Worm (Caenorhabditis elegans) whole organism, late embryonic: ENCODE data around the gene srh-251.

Experiments
- K02D7.2 ChIP-seq: sonication (generic microtip); optimal IDR thresholded peaks from 2 replicates; lab custom pipeline; 2017; ENCODE audit warnings: mild to moderate bottlenecking, missing genetic modification characterization, missing compliant biosample characterization
- K09A11.1 ChIP-seq: sonication (generic microtip); optimal IDR thresholded peaks from 2 replicates; lab custom pipeline; 2017; ENCODE audit warnings: antibody characterized with exemption, mild to moderate bottlenecking, missing genetic modification characterization, missing compliant biosample characterization; ENCODE audit not compliant: insufficient read depth
- Y22D7AL.16 ChIP-seq: sonication (generic microtip); optimal IDR thresholded peaks from 2 replicates; lab custom pipeline; 2016; ENCODE audit warnings: missing genetic modification characterization, missing compliant biosample characterization
- ahr-1 ChIP-seq: sonication (generic microtip); optimal IDR thresholded peaks from 2 replicates; lab custom pipeline; 2016; ENCODE audit warnings: missing genetic modification characterization, missing compliant biosample characterization
- ama-1 ChIP-seq: fragments of 150-350 bp; optimal IDR thresholded peaks from 2 replicates; lab custom pipeline; 2014
- ceh-14 ChIP-seq: sonication (generic microtip); optimal IDR thresholded peaks from 2 replicates; lab custom pipeline; 2016; ENCODE audit warnings: missing genotype, missing genetic modification characterization, missing compliant biosample characterization
- ceh-18 ChIP-seq: sonication (generic microtip); optimal IDR thresholded peaks from 2 replicates; lab custom pipeline; 2016; ENCODE audit warnings: missing genetic modification characterization, missing compliant biosample characterization
- ceh-24 ChIP-seq: sonication (generic microtip); optimal IDR thresholded peaks from 2 replicates; lab custom pipeline; 2016; ENCODE audit warnings: mild to moderate bottlenecking, missing genetic modification characterization, missing compliant biosample characterization
- ceh-30 ChIP-seq: fragments of 150-350 bp; optimal IDR thresholded peaks from 2 replicates; lab custom pipeline; 2014; ENCODE audit warnings: missing biosample characterization, missing genetic modification characterization
- ceh-31 ChIP-seq: sonication (generic microtip); optimal IDR thresholded peaks from 2 replicates; lab custom pipeline; 2016; ENCODE audit warnings: missing genetic modification characterization, missing compliant biosample characterization
- ceh-34 ChIP-seq: sonication (generic microtip); optimal IDR thresholded peaks from 2 replicates; lab custom pipeline; 2016; ENCODE audit warnings: mild to moderate bottlenecking, missing genetic modification characterization, missing compliant biosample characterization
- ceh-6 ChIP-seq: fragments of 200-800 bp; sonication (Bioruptor generic); optimal IDR thresholded peaks from 2 replicates; lab custom pipeline; 2018; ENCODE audit warnings: mild to moderate bottlenecking, missing genetic modification characterization, missing compliant biosample characterization
- che-1 ChIP-seq: sonication (generic microtip); optimal IDR thresholded peaks from 2 replicates; lab custom pipeline; 2016; ENCODE audit warnings: mild to moderate bottlenecking, missing genetic modification characterization, missing compliant biosample characterization
- dve-1 ChIP-seq: sonication (generic microtip); optimal IDR thresholded peaks from 2 replicates; lab custom pipeline; 2017; ENCODE audit warnings: antibody characterized with exemption, mild to moderate bottlenecking, missing genetic modification characterization, missing compliant biosample characterization
- elt-2 ChIP-seq: sonication (generic microtip); optimal IDR thresholded peaks from 2 replicates; lab custom pipeline; 2016; ENCODE audit warnings: missing genetic modification reagents, missing genetic modification characterization, missing compliant biosample characterization
- fkh-6 ChIP-seq: sonication (generic microtip); optimal IDR thresholded peaks from 2 replicates; lab custom pipeline; 2016; ENCODE audit warnings: missing genetic modification characterization, missing compliant biosample characterization
- hlh-13 ChIP-seq: fragments of 200-800 bp; sonication (Bioruptor generic); optimal IDR thresholded peaks from 2 replicates; lab custom pipeline; 2018; ENCODE audit warnings: mild to moderate bottlenecking, missing genetic modification characterization, missing compliant biosample characterization
- hlh-15 ChIP-seq: sonication (generic microtip); optimal IDR thresholded peaks from 2 replicates; lab custom pipeline; 2016; ENCODE audit warnings: missing genetic modification characterization, missing compliant biosample characterization
- hlh-30 ChIP-seq: sonication (generic microtip); optimal IDR thresholded peaks from 2 replicates; lab custom pipeline; 2017; ENCODE audit warnings: antibody characterized with exemption, missing genetic modification characterization, missing compliant biosample characterization; ENCODE audit not compliant: insufficient read depth
- hlh-8 ChIP-seq: sonication (generic microtip); optimal IDR thresholded peaks from 2 replicates; lab custom pipeline; 2016; ENCODE audit warnings: missing genotype, missing genetic modification characterization, missing compliant biosample characterization
- lim-6 ChIP-seq: sonication (generic microtip); optimal IDR thresholded peaks from 2 replicates; lab custom pipeline; 2016; ENCODE audit warnings: missing genetic modification characterization, missing compliant biosample characterization
- lin-11 ChIP-seq: fragments of 200-800 bp; sonication (Bioruptor generic); optimal IDR thresholded peaks from 2 replicates; lab custom pipeline; 2018; ENCODE audit warnings: mild to moderate bottlenecking, missing genetic modification characterization, missing compliant biosample characterization
- madf-2 ChIP-seq: sonication (generic microtip); optimal IDR thresholded peaks from 2 replicates; lab custom pipeline; 2017; ENCODE audit warnings: missing genetic modification characterization, missing compliant biosample characterization
- nhr-11 ChIP-seq: fragments of 150-350 bp; optimal IDR thresholded peaks from 2 replicates; lab custom pipeline; 2014; ENCODE audit warnings: missing biosample characterization, missing genetic modification characterization
- nhr-232 ChIP-seq: sonication (generic microtip); optimal IDR thresholded peaks from 2 replicates; lab custom pipeline; 2016; ENCODE audit warnings: missing genetic modification characterization, missing compliant biosample characterization
- pag-3 ChIP-seq: sonication (generic microtip); optimal IDR thresholded peaks from 2 replicates; lab custom pipeline; 2016; ENCODE audit warnings: missing compliant biosample characterization, missing genetic modification characterization, borderline replicate concordance
- pax-1 ChIP-seq: fragments of 150-350 bp; optimal IDR thresholded peaks from 2 replicates; lab custom pipeline; 2014; ENCODE audit warnings: missing biosample characterization, missing genetic modification characterization
- pha-2 ChIP-seq: sonication (generic microtip); optimal IDR thresholded peaks from 2 replicates; lab custom pipeline; 2017; ENCODE audit warnings: mild to moderate bottlenecking, missing genetic modification characterization, missing compliant biosample characterization
- pha-4 ChIP-seq: fragments of 150-350 bp; optimal IDR thresholded peaks from 2 replicates; lab custom pipeline; 2018; ENCODE audit warnings: missing biosample characterization, missing genetic modification reagents, missing genetic modification characterization
- pqm-1 ChIP-seq: sonication (generic microtip); optimal IDR thresholded peaks from 2 replicates; lab custom pipeline; 2016; ENCODE audit warnings: missing genetic modification characterization, missing compliant biosample characterization
- ref-2 ChIP-seq: sonication (generic microtip); optimal IDR thresholded peaks from 2 replicates; lab custom pipeline; 2016; ENCODE audit warnings: missing genetic modification characterization, missing compliant biosample characterization
- rnt-1 ChIP-seq: sonication (generic microtip); optimal IDR thresholded peaks from 2 replicates; lab custom pipeline; 2016; ENCODE audit warnings: missing genetic modification characterization, missing compliant biosample characterization
- sdc-2 ChIP-seq: sonication (generic microtip); optimal IDR thresholded peaks from 2 replicates; lab custom pipeline; 2016; ENCODE audit warnings: missing genotype, missing genetic modification characterization, missing compliant biosample characterization
- sox-2 ChIP-seq: fragments of 200-800 bp; sonication (Bioruptor generic); IDR thresholded peaks from 2 replicates; pipeline ENCODE4 v1.3.6; 2022; ENCODE audit warnings: missing genetic modification reagents, missing genetic modification characterization, missing compliant biosample characterization
- sox-4 ChIP-seq: sonication (generic microtip); optimal IDR thresholded peaks from 2 replicates; lab custom pipeline; 2017; ENCODE audit warnings: mild to moderate bottlenecking, missing genetic modification characterization, inconsistent platforms, missing compliant biosample characterization
- syd-9 ChIP-seq: sonication (generic microtip); optimal IDR thresholded peaks from 2 replicates; lab custom pipeline; 2016; ENCODE audit warnings: mild to moderate bottlenecking, missing genetic modification characterization, moderate library complexity, missing compliant biosample characterization
- tbx-7 ChIP-seq: sonication (generic microtip); optimal IDR thresholded peaks from 2 replicates; lab custom pipeline; 2016; ENCODE audit warnings: missing genotype, missing genetic modification characterization, missing compliant biosample characterization
- ttx-3 ChIP-seq: sonication (generic microtip); optimal IDR thresholded peaks from 2 replicates; lab custom pipeline; 2016; ENCODE audit warnings: missing genetic modification reagents, missing genetic modification characterization, missing compliant biosample characterization
- unc-42 ChIP-seq: sonication (generic microtip); optimal IDR thresholded peaks from 2 replicates; lab custom pipeline; 2016; ENCODE audit warnings: missing genotype, missing genetic modification characterization, missing compliant biosample characterization
- unc-86 ChIP-seq: sonication (generic microtip); optimal IDR thresholded peaks from 2 replicates; lab custom pipeline; 2016; ENCODE audit warnings: missing genetic modification characterization, missing compliant biosample characterization

Gene srh-251

DNA sequence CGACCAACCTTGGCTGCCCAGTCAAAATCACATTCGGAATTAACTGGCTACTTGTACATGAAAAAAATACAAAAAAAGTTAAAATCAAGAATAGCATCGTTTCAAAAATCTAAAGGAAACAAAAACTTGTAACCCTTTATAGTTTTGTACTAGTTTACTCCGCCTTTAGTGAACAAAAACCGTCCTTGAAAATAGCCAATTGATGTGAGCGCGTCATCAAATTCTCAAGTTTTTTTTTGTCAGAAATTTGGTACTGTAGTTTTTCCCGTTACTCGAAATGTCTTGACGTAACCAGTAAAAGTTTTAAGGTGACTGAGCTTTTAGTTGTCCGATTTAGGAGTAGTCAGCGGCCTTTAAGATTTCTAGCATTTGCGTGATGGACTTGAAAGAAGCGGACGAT is 32.4 kb downstream of the srh-251 start, which contains the start of gene C29F3.3:
C29F3.3 (minus strand) TSS at position 101 of the 400 bp plus-strand sequence.
- no peak for TF ChIP-seq ceh-30 (tag; lab: Kevin White, UChicago)
- TF ChIP-seq pha-4 (tag; lab: Kevin White, UChicago): no peak
- TF ChIP-seq pha-2 (tag; lab: Kevin White, UChicago): no peak
- TF ChIP-seq che-1 (tag; lab: Kevin White, UChicago): no peak
- TF ChIP-seq ama-1 (lab: Kevin White, UChicago): no peak
- TF ChIP-seq syd-9 (tag; lab: Kevin White, UChicago): no peak
- no peak for TF ChIP-seq rnt-1 (tag; lab: Kevin White, UChicago)
- TF ChIP-seq nhr-11: no peak
- TF ChIP-seq ref-2 (tag; lab: Kevin White, UChicago): no peak
- no peak for TF ChIP-seq pag-3 (tag; lab: Kevin White, UChicago)
- TF ChIP-seq hlh-15 (tag; lab: Kevin White, UChicago): no peak
- no peak for TF ChIP-seq Y22D7AL.16
- no peak for TF ChIP-seq sox-4 (tag; lab: Kevin White, UChicago)
- TF ChIP-seq fkh-6 (tag; lab: Kevin White, UChicago): no peak
- TF ChIP-seq hlh-30 (tag; lab: Kevin White, UChicago): no peak
- TF ChIP-seq ttx-3 (tag; lab: Kevin White, UChicago): no peak
- TF ChIP-seq K02D7.2 (tag; lab: Kevin White, UChicago): no peak
- no peak for TF ChIP-seq ceh-24 (tag; lab: Kevin White, UChicago)
- TF ChIP-seq lin-11: no peak
- TF ChIP-seq ceh-6 (GFP tag; lab: Kevin White, UChicago): no peak

DNA sequence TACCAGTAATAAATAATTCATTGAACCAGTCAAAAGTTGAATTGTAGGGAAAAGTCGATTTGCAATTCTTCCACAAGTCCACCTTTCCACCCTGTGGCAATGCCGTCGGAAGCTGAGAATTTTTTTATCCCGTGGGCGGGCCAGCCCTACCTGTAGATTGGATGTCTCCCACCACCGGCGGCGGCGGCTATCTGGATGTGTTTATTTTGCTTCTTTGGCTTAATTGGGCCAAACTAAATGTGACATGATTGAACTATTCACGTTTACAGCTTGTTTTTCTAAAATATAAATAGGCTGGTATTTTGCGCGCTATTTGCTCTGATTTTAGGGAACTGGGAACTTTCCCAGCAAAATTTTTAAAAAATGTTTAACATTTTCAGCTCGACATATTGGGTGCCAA is 35.2 kb downstream of the srh-251 start, which contains the start of gene wrt-8:
wrt-8 (minus strand) TSS at position 101 of the 400 bp plus-strand sequence.
- TF ChIP-seq nhr-11: no peak
- TF ChIP-seq madf-2 (tag; lab: Kevin White, UChicago): no peak
- no peak for TF ChIP-seq ceh-34 (tag; lab: Kevin White, UChicago)
- TF ChIP-seq rnt-1 (tag; lab: Kevin White, UChicago): no peak
- TF ChIP-seq ceh-31 (tag; lab: Kevin White, UChicago): no peak
- TF ChIP-seq nhr-232 (tag; lab: Kevin White, UChicago): no peak
- no peak for TF ChIP-seq lin-11
- TF ChIP-seq elt-2 (tag; lab: Kevin White, UChicago): no peak
- no peak for TF ChIP-seq K02D7.2 (tag; lab: Kevin White, UChicago)
- no peak for TF ChIP-seq pqm-1 (tag; lab: Kevin White, UChicago)
- no peak for TF ChIP-seq sox-2
- no peak for TF ChIP-seq dve-1 (tag; lab: Kevin White, UChicago)
- no peak for TF ChIP-seq lim-6 (tag; lab: Kevin White, UChicago)
- TF ChIP-seq ceh-14 (tag; lab: Kevin White, UChicago): no peak
- no peak for TF ChIP-seq unc-86 (tag; lab: Kevin White, UChicago)
- TF ChIP-seq hlh-8 (tag; lab: Kevin White, UChicago): no peak
- TF ChIP-seq, all 69 proteins: peak for 0

- no peak for TF ChIP-seq hlh-13 (GFP tag; lab: Kevin White, UChicago)
- TF ChIP-seq K02D7.2 (tag; lab: Kevin White, UChicago): no peak
- no peak for TF ChIP-seq tbx-7 (tag; lab: Kevin White, UChicago)
- TF ChIP-seq nhr-232 (tag; lab: Kevin White, UChicago): no peak
- TF ChIP-seq pax-1 (tag; lab: Kevin White, UChicago): no peak
- no peak for TF ChIP-seq K09A11.1 (tag; lab: Kevin White, UChicago)
- TF ChIP-seq ahr-1 (tag; lab: Kevin White, UChicago): no peak
- no peak for TF ChIP-seq nhr-11
- TF ChIP-seq madf-2 (tag; lab: Kevin White, UChicago): no peak
- TF ChIP-seq lin-11: no peak
- TF ChIP-seq syd-9 (tag; lab: Kevin White, UChicago): no peak
- TF ChIP-seq sdc-2 (tag; lab: Kevin White, UChicago): no peak
- no peak for TF ChIP-seq ref-2 (tag; lab: Kevin White, UChicago)
- TF ChIP-seq rnt-1 (tag; lab: Kevin White, UChicago): no peak
- TF ChIP-seq ceh-31 (tag; lab: Kevin White, UChicago): no peak
- no peak for TF ChIP-seq pha-2 (tag; lab: Kevin White, UChicago)
- TF ChIP-seq unc-42: no peak
- no peak for TF ChIP-seq hlh-15 (tag; lab: Kevin White, UChicago)
- no peak for TF ChIP-seq ceh-18
- no peak for TF ChIP-seq pag-3 (tag; lab: Kevin White, UChicago)
Observed at ce11 chrV:15341404-15341803, 38.3 kb downstream of the srh-251 start, which contains the start of gene clec-229. Gene clec-229 (minus strand): TSS chrV:15341504.
